Fruit fly (Drosophila melanogaster) whole organism, pupa: ENCODE data around the gene CG2267.

ENCODE experiments used
- CG12605 ChIP-seq: fragments of 200-800 bp; sonication (Bioruptor generic); IDR thresholded peaks from 2 replicates; pipeline ENCODE4 v1.3.6; 2022; ENCODE audit warnings: missing biosample characterization, missing genetic modification characterization
- CG32121 ChIP-seq: fragments of 200-800 bp; sonication (Bioruptor generic); IDR thresholded peaks from 2 replicates; pipeline ENCODE4 v1.3.6; 2022; ENCODE audit warnings: missing biosample characterization, missing genetic modification characterization
- CG9948 ChIP-seq: fragments of 200-800 bp; sonication (Bioruptor generic); optimal IDR thresholded peaks from 2 replicates; lab custom pipeline; 2018; ENCODE audit warnings: missing biosample characterization, mild to moderate bottlenecking, missing genetic modification characterization, moderate library complexity
- Pif1B ChIP-seq: fragments of 200-800 bp; sonication (Bioruptor generic); optimal IDR thresholded peaks from 3 replicates; lab custom pipeline; 2016; ENCODE audit warnings: missing biosample characterization, missing genetic modification characterization
- Snoo ChIP-seq: fragments of 200-800 bp; sonication (Bioruptor generic); optimal IDR thresholded peaks from 3 replicates; lab custom pipeline; 2017; ENCODE audit warnings: missing biosample characterization, mild to moderate bottlenecking, missing genetic modification characterization, inconsistent platforms

- TF ChIP-seq CG32121 (GFP tag; lab: Robert Waterston, UW) (no peak), CG9948 (no peak), CG12605 (GFP tag; lab: Robert Waterston, UW) (no peak), Snoo (no peak), Pif1B (GFP tag; lab: Kevin White, UChicago) (no peak)
Measured at dm6 chr3R:30648451-30648850, 19.6 kb upstream of the CG2267 start, which contains the start of gene PH4alphaPV.
